Fruit fly (Drosophila melanogaster) whole organism, embryonic: Measurements from ENCODE around the gene CG18788.

Source experiments
- B-H2 ChIP-seq: fragments of 200-800 bp; sonication (Bioruptor generic); optimal IDR thresholded peaks from 2 replicates; lab custom pipeline; 2018; ENCODE audit warnings: missing biosample characterization, mild to moderate bottlenecking, missing genetic modification characterization
- CG1024 ChIP-seq: fragments of 200-800 bp; sonication (Bioruptor generic); IDR thresholded peaks from 2 replicates; pipeline ENCODE4 v1.3.6; 2022; ENCODE audit warnings: missing biosample characterization, missing genetic modification characterization
- CG10267 ChIP-seq: fragments of 200-800 bp; sonication (Bioruptor generic); optimal IDR thresholded peaks from 2 replicates; lab custom pipeline; 2018; ENCODE audit warnings: missing biosample characterization, mild to moderate bottlenecking, missing genetic modification characterization, moderate library complexity
- CG10366 ChIP-seq: fragments of 200-800 bp; sonication (Bioruptor generic); IDR thresholded peaks from 2 replicates; pipeline ENCODE4 v1.3.6; 2022; ENCODE audit warnings: missing biosample characterization, missing genetic modification characterization
- CG12769 ChIP-seq: fragments of 200-800 bp; sonication (Bioruptor generic); optimal IDR thresholded peaks from 2 replicates; lab custom pipeline; 2019; ENCODE audit warnings: missing biosample characterization, mild to moderate bottlenecking, missing genetic modification characterization, moderate library complexity
- CG1603 ChIP-seq: fragments of 200-800 bp; sonication (Bioruptor generic); optimal IDR thresholded peaks from 2 replicates; lab custom pipeline; 2019; ENCODE audit warnings: missing biosample characterization, mild to moderate bottlenecking, missing genetic modification characterization, moderate library complexity
- CG1647 ChIP-seq: fragments of 200-800 bp; sonication (Bioruptor generic); optimal IDR thresholded peaks from 3 replicates; lab custom pipeline; 2016; ENCODE audit warnings: missing biosample characterization, missing genetic modification characterization
- CG17328 ChIP-seq: fragments of 200-800 bp; sonication (Bioruptor generic); IDR thresholded peaks from 2 replicates; pipeline ENCODE4 v1.3.6; 2022; ENCODE audit warnings: missing biosample characterization, missing genetic modification characterization
- CG17361 ChIP-seq: fragments of 200-800 bp; sonication (Bioruptor generic); IDR thresholded peaks from 3 replicates; pipeline ENCODE4 v1.3.6; 2022; ENCODE audit warnings: missing biosample characterization, missing genetic modification characterization
- CG17802 ChIP-seq: fragments of 200-800 bp; sonication (Bioruptor generic); optimal IDR thresholded peaks from 2 replicates; lab custom pipeline; 2018; ENCODE audit warnings: missing biosample characterization, mild to moderate bottlenecking, missing genetic modification characterization, moderate library complexity
- CG18011 ChIP-seq: fragments of 200-800 bp; sonication (Bioruptor generic); optimal IDR thresholded peaks from 2 replicates; lab custom pipeline; 2017; ENCODE audit warnings: missing biosample characterization, missing genetic modification characterization, mild to moderate bottlenecking, moderate library complexity, missing genotype
- CG2120 ChIP-seq: fragments of 200-800 bp; sonication (Bioruptor generic); optimal IDR thresholded peaks from 3 replicates; lab custom pipeline; 2016; ENCODE audit warnings: missing biosample characterization, missing genetic modification characterization
- CG30403 ChIP-seq: fragments of 200-800 bp; sonication (Bioruptor generic); optimal IDR thresholded peaks from 3 replicates; lab custom pipeline; 2016; ENCODE audit warnings: missing biosample characterization, missing genetic modification characterization
- CG31224 ChIP-seq: fragments of 200-800 bp; sonication (Bioruptor generic); IDR thresholded peaks from 2 replicates; pipeline ENCODE4 v1.3.6; 2022; ENCODE audit warnings: missing biosample characterization, missing genetic modification characterization
- CG34376 ChIP-seq: fragments of 200-800 bp; sonication (Bioruptor generic); optimal IDR thresholded peaks from 2 replicates; lab custom pipeline; 2018; ENCODE audit warnings: missing biosample characterization, mild to moderate bottlenecking, missing genetic modification characterization
- CG3995 ChIP-seq: fragments of 200-800 bp; sonication (Bioruptor generic); optimal IDR thresholded peaks from 3 replicates; lab custom pipeline; 2016; ENCODE audit warnings: missing biosample characterization, missing genetic modification characterization
- CG43689 ChIP-seq: fragments of 200-800 bp; sonication (Bioruptor generic); IDR thresholded peaks from 2 replicates; pipeline ENCODE4 v1.3.6; 2022; ENCODE audit warnings: missing biosample characterization, missing genetic modification characterization
- CG6791 ChIP-seq: fragments of 200-800 bp; sonication (Bioruptor generic); IDR thresholded peaks from 3 replicates; pipeline ENCODE4 v1.3.6; 2022; ENCODE audit warnings: missing biosample characterization, missing genetic modification characterization; ENCODE audit not compliant: partially characterized antibody
- CG6813 ChIP-seq: fragments of 200-800 bp; sonication (Bioruptor generic); optimal IDR thresholded peaks from 2 replicates; lab custom pipeline; 2017; ENCODE audit warnings: missing biosample characterization, missing genetic modification characterization, mild to moderate bottlenecking, moderate library complexity, missing genetic modification reagents
- CG6854 ChIP-seq: fragments of 200-800 bp; sonication (Bioruptor generic); optimal IDR thresholded peaks from 3 replicates; lab custom pipeline; 2017; ENCODE audit warnings: missing biosample characterization, mild to moderate bottlenecking, missing genetic modification characterization
- CG8089 ChIP-seq: fragments of 200-800 bp; sonication (Bioruptor generic); optimal IDR thresholded peaks from 3 replicates; lab custom pipeline; 2016; ENCODE audit warnings: missing biosample characterization, missing genetic modification characterization
- D ChIP-seq, 2 experiments: fragments of 200-800 bp in 1 of 2; fragments of >200 bp in 1 of 2; sonication (Bioruptor generic) in 1 of 2; optimal IDR thresholded peaks; 2 replicates in 1 of 2; 3 replicates in 1 of 2; lab custom pipeline; 2017; ENCODE audit warnings: mild to moderate bottlenecking in 1 of 2, missing biosample characterization in 1 of 2, missing genetic modification characterization in 1 of 2, missing genetic modification reagents in 1 of 2
- Fer3 ChIP-seq: fragments of 200-800 bp; sonication (Bioruptor generic); optimal IDR thresholded peaks from 2 replicates; lab custom pipeline; 2018; ENCODE audit warnings: missing biosample characterization, mild to moderate bottlenecking, missing genetic modification characterization, moderate library complexity
- Gsc ChIP-seq: fragments of 200-800 bp; sonication (Bioruptor generic); IDR thresholded peaks from 2 replicates; pipeline ENCODE4 v1.3.6; 2022; ENCODE audit warnings: missing biosample characterization, missing genetic modification characterization
- HHEX ChIP-seq: fragments of 200-800 bp; sonication (Bioruptor generic); optimal IDR thresholded peaks from 3 replicates; lab custom pipeline; 2017; ENCODE audit warnings: missing biosample characterization, mild to moderate bottlenecking, missing genetic modification characterization, missing genetic modification reagents
- HLH4C ChIP-seq: fragments of 200-800 bp; sonication (Bioruptor generic); IDR thresholded peaks from 3 replicates; pipeline ENCODE4 v1.3.6; 2022; ENCODE audit warnings: missing biosample characterization, missing genetic modification characterization; ENCODE audit not compliant: partially characterized antibody
- Kr ChIP-seq: fragments of 200-800 bp; sonication (Bioruptor generic); optimal IDR thresholded peaks from 2 replicates; lab custom pipeline; 2017; ENCODE audit warnings: missing biosample characterization, mild to moderate bottlenecking, missing genetic modification characterization
- Lhr ChIP-seq: fragments of 200-800 bp; sonication (Bioruptor generic); optimal IDR thresholded peaks from 3 replicates; lab custom pipeline; 2017; ENCODE audit warnings: mild to moderate bottlenecking, missing biosample characterization, missing genetic modification reagents, missing genetic modification characterization
- MTF-1 ChIP-seq: fragments of 200-800 bp; sonication (Bioruptor generic); optimal IDR thresholded peaks from 2 replicates; lab custom pipeline; 2018; ENCODE audit warnings: missing biosample characterization, mild to moderate bottlenecking, missing genetic modification characterization, borderline replicate concordance
- Nf-YC ChIP-seq: fragments of 200-800 bp; optimal IDR thresholded peaks from 3 replicates; lab custom pipeline; 2019; ENCODE audit warnings: missing biosample characterization, mild to moderate bottlenecking, missing genetic modification characterization, moderate library complexity
- Ptx1 ChIP-seq: fragments of 200-800 bp; sonication (Bioruptor generic); IDR thresholded peaks from 2 replicates; pipeline ENCODE4 v1.3.6; 2022; ENCODE audit warnings: missing biosample characterization, missing genetic modification characterization
- TFAM ChIP-seq: fragments of 200-800 bp; sonication (Bioruptor generic); optimal IDR thresholded peaks from 2 replicates; lab custom pipeline; 2017; ENCODE audit warnings: missing biosample characterization, missing genetic modification characterization, inconsistent platforms
- Usf ChIP-seq: fragments of 200-800 bp; sonication (Bioruptor generic); optimal IDR thresholded peaks from 2 replicates; lab custom pipeline; 2017; ENCODE audit warnings: missing genotype, missing biosample characterization, missing genetic modification characterization
- ato ChIP-seq: fragments of 200-800 bp; sonication (Bioruptor generic); IDR thresholded peaks from 2 replicates; pipeline ENCODE4 v1.3.6; 2022; ENCODE audit warnings: missing biosample characterization, missing genetic modification characterization; ENCODE audit not compliant: partially characterized antibody
- bigmax ChIP-seq: fragments of 200-800 bp; sonication (Bioruptor generic); optimal IDR thresholded peaks from 2 replicates; lab custom pipeline; 2018; ENCODE audit warnings: missing biosample characterization, mild to moderate bottlenecking, missing genetic modification characterization
- crc ChIP-seq: fragments of 200-800 bp; sonication (Bioruptor generic); optimal IDR thresholded peaks from 2 replicates; lab custom pipeline; 2016; ENCODE audit warnings: missing biosample characterization, missing genetic modification characterization
- da ChIP-seq: fragments of 200-800 bp; sonication (Bioruptor generic); optimal IDR thresholded peaks from 2 replicates; lab custom pipeline; 2016; ENCODE audit warnings: missing biosample characterization, missing genetic modification characterization
- gt ChIP-seq: fragments of 200-800 bp; sonication (Bioruptor generic); IDR thresholded peaks from 2 replicates; pipeline ENCODE4 v1.3.6; 2022; ENCODE audit warnings: missing biosample characterization, missing genetic modification characterization
- ham ChIP-seq: fragments of 200-800 bp; sonication (Bioruptor generic); IDR thresholded peaks from 2 replicates; pipeline ENCODE4 v1.3.6; 2022; ENCODE audit warnings: missing biosample characterization, missing genetic modification characterization
- her ChIP-seq: fragments of 200-800 bp; sonication (Bioruptor generic); optimal IDR thresholded peaks from 2 replicates; lab custom pipeline; 2016; ENCODE audit warnings: missing biosample characterization, missing genetic modification characterization
- jing ChIP-seq: fragments of 200-800 bp; sonication (Bioruptor generic); optimal IDR thresholded peaks from 2 replicates; lab custom pipeline; 2018; ENCODE audit warnings: missing biosample characterization, mild to moderate bottlenecking, missing genetic modification characterization
- kni ChIP-seq: fragments of 200-800 bp; sonication (Bioruptor generic); optimal IDR thresholded peaks from 3 replicates; lab custom pipeline; 2017; ENCODE audit warnings: mild to moderate bottlenecking, missing biosample characterization, missing genetic modification reagents, missing genetic modification characterization
- lbe ChIP-seq: fragments of 200-800 bp; sonication (Bioruptor generic); optimal IDR thresholded peaks from 2 replicates; lab custom pipeline; 2016; ENCODE audit warnings: missing biosample characterization, mild to moderate bottlenecking, missing genetic modification characterization
- lola ChIP-seq, 3 experiments: fragments of >200 bp in 2 of 3; fragments of 200-800 bp in 1 of 3; sonication (Bioruptor generic) in 1 of 3; optimal IDR thresholded peaks; 2 replicates each; lab custom pipeline; 2017 to 2019; ENCODE audit warnings: missing biosample characterization in 3 of 3, missing genetic modification characterization in 3 of 3, mild to moderate bottlenecking in 1 of 3, moderate library complexity in 1 of 3
- maf-S ChIP-seq: fragments of 200-800 bp; sonication (Bioruptor generic); optimal IDR thresholded peaks from 2 replicates; lab custom pipeline; 2016; ENCODE audit warnings: missing biosample characterization, missing genetic modification characterization
- pzg ChIP-seq: fragments of 200-800 bp; sonication (Bioruptor generic); optimal IDR thresholded peaks from 3 replicates; lab custom pipeline; 2018; ENCODE audit warnings: missing biosample characterization, mild to moderate bottlenecking, missing genetic modification characterization, moderate library complexity
- salm ChIP-seq: fragments of 200-800 bp; sonication (Bioruptor generic); optimal IDR thresholded peaks from 2 replicates; lab custom pipeline; 2018; ENCODE audit warnings: missing biosample characterization, mild to moderate bottlenecking, missing genetic modification characterization
- sima ChIP-seq: fragments of 200-800 bp; sonication (Bioruptor generic); optimal IDR thresholded peaks from 2 replicates; lab custom pipeline; 2016; ENCODE audit warnings: missing biosample characterization, missing genetic modification characterization
- tup ChIP-seq: fragments of 200-800 bp; sonication (Bioruptor generic); optimal IDR thresholded peaks from 2 replicates; lab custom pipeline; 2016; ENCODE audit warnings: missing biosample characterization, mild to moderate bottlenecking, missing genetic modification characterization, moderate library complexity
- wdn ChIP-seq: fragments of 200-800 bp; sonication (Bioruptor generic); IDR thresholded peaks from 2 replicates; pipeline ENCODE4 v1.3.6; 2022; ENCODE audit warnings: missing biosample characterization, missing genetic modification characterization

The CG18788 gene

DNA sequence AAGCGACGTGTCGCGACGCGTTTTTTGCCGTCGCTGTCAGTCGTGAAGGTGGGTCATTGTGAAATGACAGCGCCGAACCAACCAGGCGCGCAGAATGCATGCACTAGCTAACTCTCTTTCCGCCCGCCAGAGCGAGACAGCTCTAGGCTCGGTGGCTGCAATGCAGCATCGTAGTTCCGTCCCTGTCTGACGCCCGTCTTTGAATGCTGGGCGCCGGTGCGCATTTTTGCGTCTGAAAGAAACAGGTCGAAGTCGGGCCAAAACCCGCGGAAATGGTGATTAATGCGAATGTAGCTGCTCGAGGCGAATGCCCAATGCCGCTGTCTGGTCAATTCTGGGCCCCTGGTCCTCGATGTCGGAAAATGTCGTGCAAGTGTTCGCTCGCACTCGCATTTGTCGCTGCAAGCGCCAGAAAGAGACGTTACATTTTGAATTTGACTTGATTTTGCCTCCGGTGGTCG is 26.6 kb upstream of the CG18788 start (continued):
- TF ChIP-seq Ptx1 (GFP tag; lab: Robert Waterston, UW) (no peak), CG1024 (GFP tag; lab: Robert Waterston, UW) (no peak), Gsc (GFP tag; lab: Robert Waterston, UW) (no peak), Lhr (GFP tag; lab: Kevin White, UChicago) (peak; percentile 100), salm (tag; lab: Kevin White, UChicago) (peak; percentile 43), kni (peak; percentile 100), Kr (GFP tag; lab: Kevin White, UChicago) (peak; percentile 90), Usf (no peak), CG34376 (GFP tag; lab: Kevin White, UChicago) (peak; percentile 98), HLH4C (no peak), CG18011 (no peak), Fer3 (tag; lab: Kevin White, UChicago) (peak; percentile 24), CG43689 (no peak), TFAM (GFP tag; lab: Kevin White, UChicago) (no peak), CG10267 (tag; lab: Kevin White, UChicago) (no peak), CG17802 (no peak), CG1603 (tag; lab: Kevin White, UChicago) (peak; percentile 65), CG10366 (GFP tag; lab: Robert Waterston, UW) (no peak), CG6813 (peak; percentile 50), ham (no peak), bigmax (GFP tag; lab: Kevin White, UChicago) (no peak), tup (no peak), her (GFP tag; lab: Kevin White, UChicago) (peak; percentile 77), CG8089 (GFP tag; lab: Kevin White, UChicago) (peak; percentile 66), CG6854 (GFP tag; lab: Kevin White, UChicago) (peak; percentile 80), ato (GFP tag; lab: Robert Waterston, UW) (no peak), lbe (GFP tag; lab: Kevin White, UChicago) (no peak), crc (GFP tag; lab: Kevin White, UChicago) (no peak), HHEX (GFP tag; lab: Kevin White, UChicago) (peak; percentile 51), wdn (GFP tag; lab: Robert Waterston, UW) (no peak), MTF-1 (peak; percentile 53), pzg (GFP tag; lab: Kevin White, UChicago) (peak; percentile 37), da (GFP tag; lab: Kevin White, UChicago) (no peak), CG12769 (tag; lab: Kevin White, UChicago) (peak; percentile 99), CG17361 (no peak), lola (GFP tag; optimal IDR thresholded peaks at IDR 0.05; lab: Kevin White, UChicago) (no peak), CG30403 (no peak), CG2120 (GFP tag; lab: Kevin White, UChicago) (no peak), CG31224 (GFP tag; lab: Robert Waterston, UW) (no peak), gt (GFP tag; lab: Robert Waterston, UW) (no peak), CG17328 (no peak), B-H2 (GFP tag; lab: Kevin White, UChicago) (peak; percentile 92), sima (GFP tag; lab: Kevin White, UChicago) (no peak), Nf-YC (tag; lab: Kevin White, UChicago) (peak; percentile 98), D (optimal IDR thresholded peaks at IDR 0.05; lab: Kevin White, UChicago) (peak; percentile 97), D (GFP tag; optimal IDR thresholded peaks at IDR 0.05; lab: Kevin White, UChicago) (peak; percentile 5), jing (no peak), CG6791 (GFP tag; lab: Robert Waterston, UW) (no peak), maf-S (GFP tag; lab: Kevin White, UChicago) (no peak), CG3995 (GFP tag; lab: Kevin White, UChicago) (no peak), CG1647 (GFP tag; lab: Kevin White, UChicago) (peak; percentile 24)
